Fruit fly (Drosophila melanogaster) whole organism, embryonic: Measurements from ENCODE around the gene trx.

ENCODE experiments used
- Abd-B ChIP-seq: fragments of 200-800 bp; sonication (Bioruptor generic); optimal IDR thresholded peaks from 2 replicates; lab custom pipeline; 2018; ENCODE audit warnings: missing biosample characterization, mild to moderate bottlenecking, missing genetic modification characterization, moderate library complexity
- Atf-2 ChIP-seq: fragments of 200-800 bp; sonication (Bioruptor generic); optimal IDR thresholded peaks from 2 replicates; lab custom pipeline; 2016; ENCODE audit warnings: missing biosample characterization, missing genetic modification characterization
- Atf6 ChIP-seq: fragments of 200-800 bp; sonication (Bioruptor generic); IDR thresholded peaks from 2 replicates; pipeline ENCODE4 v1.3.6; 2022; ENCODE audit warnings: missing biosample characterization, missing genetic modification characterization
- CG11723 ChIP-seq: fragments of 200-800 bp; sonication (Bioruptor generic); optimal IDR thresholded peaks from 2 replicates; lab custom pipeline; 2017; ENCODE audit warnings: missing biosample characterization, mild to moderate bottlenecking, missing genetic modification characterization
- CG14441 ChIP-seq: fragments of 200-800 bp; sonication (Bioruptor generic); IDR thresholded peaks from 2 replicates; pipeline ENCODE4 v1.3.6; 2022; ENCODE audit warnings: missing biosample characterization, missing genetic modification characterization
- CG15011 ChIP-seq: fragments of 200-800 bp; sonication (Bioruptor generic); optimal IDR thresholded peaks from 3 replicates; lab custom pipeline; 2018; ENCODE audit warnings: missing biosample characterization, mild to moderate bottlenecking, missing genetic modification characterization
- CG15073 ChIP-seq: fragments of 200-800 bp; sonication (Bioruptor generic); optimal IDR thresholded peaks from 2 replicates; lab custom pipeline; 2016; ENCODE audit warnings: missing biosample characterization, missing genetic modification characterization
- CG18476 ChIP-seq: fragments of 200-800 bp; sonication (Bioruptor generic); optimal IDR thresholded peaks from 2 replicates; lab custom pipeline; 2016; ENCODE audit warnings: missing biosample characterization, mild to moderate bottlenecking, missing genetic modification characterization
- CG18619 ChIP-seq: fragments of 200-800 bp; sonication (Bioruptor generic); optimal IDR thresholded peaks from 3 replicates; lab custom pipeline; 2017; ENCODE audit warnings: missing biosample characterization, mild to moderate bottlenecking, missing genetic modification characterization
- CG2120 ChIP-seq: fragments of 200-800 bp; sonication (Bioruptor generic); optimal IDR thresholded peaks from 3 replicates; lab custom pipeline; 2016; ENCODE audit warnings: missing biosample characterization, missing genetic modification characterization
- CG2889 ChIP-seq: fragments of 200-800 bp; sonication (Bioruptor generic); IDR thresholded peaks from 3 replicates; pipeline ENCODE4 v1.3.6; 2022; ENCODE audit warnings: missing biosample characterization, missing genetic modification characterization
- CG30020 ChIP-seq: fragments of 200-800 bp; optimal IDR thresholded peaks from 2 replicates; lab custom pipeline; 2019; ENCODE audit warnings: missing biosample characterization, mild to moderate bottlenecking, missing genetic modification characterization, moderate library complexity
- CG3726 ChIP-seq: fragments of 200-800 bp; sonication (Bioruptor generic); IDR thresholded peaks from 3 replicates; pipeline ENCODE4, ENCODE4 v1.3.6; 2022; ENCODE audit warnings: missing biosample characterization, missing genetic modification characterization
- CG4707 ChIP-seq: fragments of 200-800 bp; sonication (Bioruptor generic); optimal IDR thresholded peaks from 2 replicates; lab custom pipeline; 2018; ENCODE audit warnings: missing biosample characterization, mild to moderate bottlenecking, missing genetic modification characterization, moderate library complexity
- CG6272 ChIP-seq: fragments of 200-800 bp; sonication (Bioruptor generic); IDR thresholded peaks from 2 replicates; pipeline ENCODE4 v1.3.6; 2022; ENCODE audit warnings: missing biosample characterization, missing genetic modification characterization
- CG6689 ChIP-seq: fragments of 200-800 bp; sonication (Bioruptor generic); IDR thresholded peaks from 2 replicates; pipeline ENCODE4 v1.3.6; 2022; ENCODE audit warnings: missing biosample characterization, missing genetic modification characterization
- CG7556 ChIP-seq: fragments of 200-800 bp; sonication (Bioruptor generic); optimal IDR thresholded peaks from 2 replicates; lab custom pipeline; 2017; ENCODE audit warnings: missing biosample characterization, mild to moderate bottlenecking, missing genetic modification characterization
- CG9876 ChIP-seq: fragments of 200-800 bp; sonication (Bioruptor generic); optimal IDR thresholded peaks from 2 replicates; lab custom pipeline; 2016; ENCODE audit warnings: missing biosample characterization, missing genetic modification characterization
- CHES-1-like ChIP-seq: fragments of 200-800 bp; sonication (Bioruptor generic); optimal IDR thresholded peaks from 2 replicates; lab custom pipeline; 2016; ENCODE audit warnings: missing biosample characterization, missing genetic modification characterization
- Dad ChIP-seq: fragments of 200-800 bp; sonication (Bioruptor generic); optimal IDR thresholded peaks from 3 replicates; lab custom pipeline; 2016; ENCODE audit warnings: missing biosample characterization, missing genetic modification characterization
- Drgx ChIP-seq: fragments of 200-800 bp; sonication (Bioruptor generic); IDR thresholded peaks from 2 replicates; pipeline ENCODE4 v1.3.6; 2022; ENCODE audit warnings: missing biosample characterization, missing genetic modification characterization
- E2f1 ChIP-seq: fragments of 200-800 bp; sonication (Bioruptor generic); IDR thresholded peaks from 2 replicates; pipeline ENCODE4 v1.3.6; 2022; ENCODE audit warnings: missing biosample characterization, missing genetic modification characterization
- Poxn ChIP-seq: fragments of 200-800 bp; sonication (Bioruptor generic); IDR thresholded peaks from 2 replicates; pipeline ENCODE4 v1.3.6; 2022; ENCODE audit warnings: missing biosample characterization, missing genetic modification characterization
- Six4 ChIP-seq: fragments of 200-800 bp; sonication (Bioruptor generic); optimal IDR thresholded peaks from 2 replicates; lab custom pipeline; 2016; ENCODE audit warnings: missing biosample characterization, missing genetic modification characterization
- Trl ChIP-seq, 3 experiments: fragments of >200 bp in 2 of 3; fragments of 200-800 bp in 1 of 3; sonication (Bioruptor generic) in 1 of 3; optimal IDR thresholded peaks; 2 replicates in 1 of 3; 3 replicates in 2 of 3; lab custom pipeline; 2016 to 2017; ENCODE audit warnings: missing biosample characterization in 1 of 3, missing genetic modification characterization in 1 of 3
- Xbp1 ChIP-seq: fragments of 200-800 bp; sonication (Bioruptor generic); optimal IDR thresholded peaks from 3 replicates; lab custom pipeline; 2016; ENCODE audit warnings: missing biosample characterization, mild to moderate bottlenecking, missing genetic modification characterization
- Xrp1 ChIP-seq: fragments of 200-800 bp; sonication (Bioruptor generic); IDR thresholded peaks from 2 replicates; pipeline ENCODE4 v1.3.6; 2022; ENCODE audit warnings: missing biosample characterization, missing genetic modification characterization
- ase ChIP-seq: fragments of 200-800 bp; sonication (Bioruptor generic); IDR thresholded peaks from 3 replicates; pipeline ENCODE4 v1.3.6; 2022; ENCODE audit warnings: missing biosample characterization, missing genetic modification characterization
- ato ChIP-seq: fragments of 200-800 bp; sonication (Bioruptor generic); IDR thresholded peaks from 2 replicates; pipeline ENCODE4 v1.3.6; 2022; ENCODE audit warnings: missing biosample characterization, missing genetic modification characterization; ENCODE audit not compliant: partially characterized antibody
- bab2 ChIP-seq: fragments of 200-800 bp; sonication (Bioruptor generic); optimal IDR thresholded peaks from 2 replicates; lab custom pipeline; 2016; ENCODE audit warnings: missing biosample characterization, missing genetic modification characterization
- bowl ChIP-seq: fragments of 200-800 bp; sonication (Bioruptor generic); IDR thresholded peaks from 2 replicates; pipeline ENCODE4 v1.3.6; 2022; ENCODE audit warnings: missing biosample characterization, missing genetic modification characterization
- bsh ChIP-seq, 2 experiments: fragments of 200-800 bp; sonication (Bioruptor generic); optimal IDR thresholded peaks; 2 replicates each; lab custom pipeline; 2017 to 2018; ENCODE audit warnings: mild to moderate bottlenecking in 2 of 2, missing biosample characterization in 2 of 2, missing genetic modification characterization in 2 of 2, moderate library complexity in 1 of 2
- chinmo ChIP-seq: fragments of 200-800 bp; sonication (Bioruptor generic); IDR thresholded peaks from 4 replicates; pipeline ENCODE4 v1.3.6; 2022; ENCODE audit warnings: missing biosample characterization, missing genetic modification characterization; ENCODE audit not compliant: partially characterized antibody
- crc ChIP-seq: fragments of 200-800 bp; sonication (Bioruptor generic); optimal IDR thresholded peaks from 2 replicates; lab custom pipeline; 2016; ENCODE audit warnings: missing biosample characterization, missing genetic modification characterization
- cwo ChIP-seq: fragments of 200-800 bp; sonication (Bioruptor generic); optimal IDR thresholded peaks from 3 replicates; lab custom pipeline; 2017; ENCODE audit warnings: missing biosample characterization, missing genetic modification characterization, mild to moderate bottlenecking, moderate library complexity, missing genetic modification reagents
- esg ChIP-seq: fragments of 200-800 bp; sonication (Bioruptor generic); conservative IDR thresholded peaks from 2 replicates; pipeline ENCODE4 v1.3.6; 2022; ENCODE audit warnings: missing biosample characterization, missing genetic modification characterization
- gem ChIP-seq: fragments of 200-800 bp; sonication (Bioruptor generic); optimal IDR thresholded peaks from 2 replicates; lab custom pipeline; 2019; ENCODE audit warnings: missing biosample characterization, mild to moderate bottlenecking, missing genetic modification characterization, moderate library complexity
- gro ChIP-seq: fragments of 200-800 bp; sonication (Bioruptor generic); optimal IDR thresholded peaks from 2 replicates; lab custom pipeline; 2016; ENCODE audit warnings: missing biosample characterization, missing genetic modification characterization
- hb ChIP-seq: fragments of 200-800 bp; sonication (Bioruptor generic); IDR thresholded peaks from 3 replicates; pipeline ENCODE4 v1.3.6; 2022; ENCODE audit warnings: missing biosample characterization, missing genetic modification characterization; ENCODE audit not compliant: partially characterized antibody
- klu ChIP-seq: fragments of 200-800 bp; sonication (Bioruptor generic); IDR thresholded peaks from 2 replicates; pipeline ENCODE4 v1.3.6; 2022; ENCODE audit warnings: missing biosample characterization, missing genetic modification characterization
- nmo ChIP-seq: fragments of 200-800 bp; sonication (Bioruptor generic); optimal IDR thresholded peaks from 2 replicates; lab custom pipeline; 2018; ENCODE audit warnings: missing biosample characterization, mild to moderate bottlenecking, missing genetic modification characterization, moderate library complexity
- odd ChIP-seq: fragments of 200-800 bp; sonication (Bioruptor generic); optimal IDR thresholded peaks from 2 replicates; lab custom pipeline; 2017; ENCODE audit warnings: missing biosample characterization, mild to moderate bottlenecking, missing genetic modification characterization
- pzg ChIP-seq: fragments of 200-800 bp; sonication (Bioruptor generic); optimal IDR thresholded peaks from 3 replicates; lab custom pipeline; 2018; ENCODE audit warnings: missing biosample characterization, mild to moderate bottlenecking, missing genetic modification characterization, moderate library complexity
- ro ChIP-seq: fragments of 200-800 bp; sonication (Bioruptor generic); IDR thresholded peaks from 2 replicates; pipeline ENCODE4 v1.3.6; 2022; ENCODE audit warnings: missing biosample characterization, missing genetic modification characterization
- slbo ChIP-seq: fragments of 200-800 bp; sonication (Bioruptor generic); IDR thresholded peaks from 2 replicates; pipeline ENCODE4 v1.3.6; 2022; ENCODE audit warnings: missing biosample characterization, missing genetic modification characterization
- slp2 ChIP-seq: fragments of 200-800 bp; sonication (Bioruptor generic); optimal IDR thresholded peaks from 2 replicates; lab custom pipeline; 2016; ENCODE audit warnings: missing biosample characterization, missing genetic modification characterization
- sr ChIP-seq: fragments of 200-800 bp; sonication (Bioruptor generic); IDR thresholded peaks from 3 replicates; pipeline ENCODE4 v1.3.6; 2022; ENCODE audit warnings: missing biosample characterization, missing genetic modification characterization
- trh ChIP-seq: fragments of 200-800 bp; sonication (Bioruptor generic); optimal IDR thresholded peaks from 2 replicates; lab custom pipeline; 2016; ENCODE audit warnings: missing biosample characterization, missing genetic modification characterization
- vvl ChIP-seq: fragments of 200-800 bp; sonication (Bioruptor generic); IDR thresholded peaks from 2 replicates; pipeline ENCODE4 v1.3.6; 2022; ENCODE audit warnings: missing biosample characterization, missing genetic modification characterization
- zen2 ChIP-seq: fragments of 200-800 bp; sonication (Bioruptor generic); IDR thresholded peaks from 3 replicates; pipeline ENCODE4 v1.3.6; 2022; ENCODE audit warnings: missing biosample characterization, missing genetic modification characterization; ENCODE audit not compliant: partially characterized antibody

trx gene

DNA sequence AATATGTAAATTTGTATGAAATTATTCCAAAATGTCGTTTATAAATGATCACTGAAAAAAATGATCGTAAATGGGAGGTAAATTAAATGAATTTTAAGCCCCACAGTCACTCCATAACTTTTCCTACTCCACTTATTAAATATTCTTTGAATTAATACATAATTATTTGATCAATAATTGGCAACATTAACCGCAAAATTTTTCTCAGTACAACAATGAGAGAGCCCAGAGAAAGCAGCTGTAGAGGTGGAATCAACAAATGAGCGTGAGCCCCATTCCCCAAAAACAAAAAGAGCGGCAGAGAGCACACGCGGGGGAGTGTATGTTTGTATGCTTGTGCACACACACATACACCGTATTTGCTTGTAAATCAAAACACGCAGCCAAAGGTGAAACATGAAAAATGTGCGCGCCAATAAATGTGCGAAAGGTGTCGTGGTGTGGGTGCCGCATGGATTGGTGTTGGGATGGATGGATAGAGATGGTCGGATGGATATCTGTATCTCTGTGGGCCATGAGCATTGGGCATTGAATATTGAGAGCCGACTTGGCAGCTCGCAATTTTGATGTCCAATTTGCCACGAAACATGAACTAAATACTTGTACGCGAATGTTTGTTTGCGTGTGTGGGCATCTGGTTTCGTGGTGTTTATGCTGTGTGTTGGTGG lies 2.8 kb downstream of the trx start (continued):
- TF ChIP-seq klu = no peak
- TF ChIP-seq CG15011 (GFP tag; lab: Kevin White, UChicago) = peak; percentile 98
- TF ChIP-seq Dad = peak; percentile 92
- no peak for TF ChIP-seq hb (GFP tag; lab: Robert Waterston, UW)
- no peak for TF ChIP-seq ro
- no peak for TF ChIP-seq E2f1
- TF ChIP-seq bab2 (GFP tag; lab: Kevin White, UChicago) = peak; percentile 96
- peak; percentile 97 for TF ChIP-seq CG11723
- TF ChIP-seq CG14441 (GFP tag; lab: Robert Waterston, UW) = no peak
- peak; percentile 99 for TF ChIP-seq nmo
- TF ChIP-seq Atf6 = no peak
- peak; percentile 88 for TF ChIP-seq crc
- TF ChIP-seq slbo = no peak
- no peak for TF ChIP-seq esg (GFP tag; lab: Robert Waterston, UW)
- peak; percentile 86 to 99 for TF ChIP-seq bsh (GFP tag; optimal IDR thresholded peaks at IDR 0.05; lab: Kevin White, UChicago)
- TF ChIP-seq CG7556 (GFP tag; lab: Kevin White, UChicago) = peak; percentile 99
- no peak for TF ChIP-seq vvl (GFP tag; lab: Robert Waterston, UW)
- TF ChIP-seq CG6689 = no peak
- peak; percentile 98 for TF ChIP-seq Six4
- TF ChIP-seq cwo = peak; percentile 98
- TF ChIP-seq gem (tag; lab: Kevin White, UChicago) = peak; percentile 99
- TF ChIP-seq odd (GFP tag; lab: Kevin White, UChicago) = peak; percentile 97
- TF ChIP-seq slp2 = peak; percentile 92
- TF ChIP-seq Atf-2 = peak; percentile 89
- no peak for TF ChIP-seq Xrp1 (GFP tag; lab: Robert Waterston, UW)
- TF ChIP-seq Drgx (GFP tag; lab: Robert Waterston, UW) = no peak
- TF ChIP-seq Xbp1 (GFP tag; lab: Kevin White, UChicago) = peak; percentile 99
- TF ChIP-seq zen2 (GFP tag; lab: Robert Waterston, UW) = no peak
- TF ChIP-seq ato (GFP tag; lab: Robert Waterston, UW) = no peak
- TF ChIP-seq CHES-1-like (GFP tag; lab: Kevin White, UChicago) = peak; percentile 93
- TF ChIP-seq CG9876 (GFP tag; lab: Kevin White, UChicago) = peak; percentile 77
- peak; percentile 99 for TF ChIP-seq CG2120 (GFP tag; lab: Kevin White, UChicago)
- TF ChIP-seq sr = no peak
- peak; percentile 87 to 95 for TF ChIP-seq Trl (optimal IDR thresholded peaks at IDR 0.05; lab: Kevin White, UChicago)
- TF ChIP-seq Trl (GFP tag; optimal IDR thresholded peaks at IDR 0.05; lab: Kevin White, UChicago) = peak; percentile 88
- TF ChIP-seq CG6272 = peak; percentile 97
- TF ChIP-seq Poxn (GFP tag; lab: Robert Waterston, UW) = no peak
- peak; percentile 96 for TF ChIP-seq CG4707 (GFP tag; lab: Kevin White, UChicago)
- peak; percentile 94 for TF ChIP-seq gro (GFP tag; lab: Kevin White, UChicago)
- TF ChIP-seq bowl = no peak
- no peak for TF ChIP-seq CG3726 (GFP tag; lab: Robert Waterston, UW)
- no peak for TF ChIP-seq CG2889 (GFP tag; lab: Robert Waterston, UW)
- no peak for TF ChIP-seq ase (GFP tag; lab: Robert Waterston, UW)
- TF ChIP-seq CG18476 (GFP tag; lab: Kevin White, UChicago) = peak; percentile 98
- peak; percentile 84 for TF ChIP-seq CG15073
- TF ChIP-seq CG18619 (GFP tag; lab: Kevin White, UChicago) = peak; percentile 98
- peak; percentile 86 for TF ChIP-seq CG30020 (tag; lab: Kevin White, UChicago)
- peak; percentile 99 for TF ChIP-seq Abd-B (GFP tag; lab: Kevin White, UChicago)
- no peak for TF ChIP-seq chinmo (GFP tag; lab: Robert Waterston, UW)
- peak; percentile 98 for TF ChIP-seq trh (GFP tag; lab: Kevin White, UChicago)
- peak; percentile 20 for TF ChIP-seq pzg (GFP tag; lab: Kevin White, UChicago)
